Worm (Caenorhabditis elegans) whole organism, young adult: ENCODE data around the gene iars-1.

Source experiments
- B0019.2 ChIP-seq: fragments of 200-800 bp; sonication (Bioruptor generic); conservative IDR thresholded peaks from 2 replicates; pipeline ENCODE4 v1.3.6; 2022; ENCODE audit warnings: missing genetic modification reagents, missing genetic modification characterization, missing compliant biosample characterization
- B0035.1 ChIP-seq: sonication (generic microtip); optimal IDR thresholded peaks from 2 replicates; lab custom pipeline; 2016; ENCODE audit warnings: missing genetic modification characterization, mild to moderate bottlenecking, missing compliant biosample characterization, missing genotype, missing genetic modification reagents
- B0261.1 ChIP-seq: sonication (generic microtip); optimal IDR thresholded peaks from 2 replicates; lab custom pipeline; 2016; ENCODE audit warnings: mild to moderate bottlenecking, missing genetic modification characterization, moderate library complexity, missing compliant biosample characterization
- F10E7.11 ChIP-seq: sonication (generic microtip); optimal IDR thresholded peaks from 2 replicates; lab custom pipeline; 2017; ENCODE audit warnings: mild to moderate bottlenecking, missing genetic modification characterization, moderate library complexity, missing compliant biosample characterization
- F23B12.7 ChIP-seq: sonication (generic microtip); optimal IDR thresholded peaks from 2 replicates; lab custom pipeline; 2017; ENCODE audit warnings: missing genetic modification characterization, mild to moderate bottlenecking, missing compliant biosample characterization, antibody characterized with exemption, moderate library complexity; ENCODE audit not compliant: insufficient read depth
- F57A8.1 ChIP-seq: fragments of 200-800 bp; sonication (Bioruptor generic); optimal IDR thresholded peaks from 2 replicates; lab custom pipeline; 2018; ENCODE audit warnings: mild to moderate bottlenecking, missing genetic modification characterization, moderate library complexity, missing compliant biosample characterization
- F57C9.4 ChIP-seq: sonication (generic microtip); optimal IDR thresholded peaks from 2 replicates; lab custom pipeline; 2017; ENCODE audit warnings: mild to moderate bottlenecking, missing genetic modification characterization, missing compliant biosample characterization
- K12H6.12 ChIP-seq: fragments of 200-800 bp; sonication (Bioruptor generic); optimal IDR thresholded peaks from 2 replicates; lab custom pipeline; 2018; ENCODE audit warnings: mild to moderate bottlenecking, missing genetic modification characterization, missing compliant biosample characterization
- ama-1 ChIP-seq, 3 experiments: fragments of 150-350 bp in 1 of 3; sonication (generic microtip) in 2 of 3; optimal IDR thresholded peaks; 2 replicates each; lab custom pipeline; 2014 to 2018; ENCODE audit warnings: missing biosample characterization in 2 of 3, missing genetic modification characterization in 2 of 3, missing genetic modification reagents in 2 of 3
- atf-7 ChIP-seq: sonication (generic microtip); optimal IDR thresholded peaks from 2 replicates; lab custom pipeline; 2017; ENCODE audit warnings: mild to moderate bottlenecking, missing genetic modification characterization, missing compliant biosample characterization
- cebp-1 ChIP-seq, 2 experiments: fragments of 200-800 bp in 1 of 2; sonication (Bioruptor generic) in 1 of 2; sonication (generic microtip) in 1 of 2; IDR thresholded peaks in 1 of 2; optimal IDR thresholded peaks in 1 of 2; 2 replicates each; pipeline versions ENCODE4 v1.3.6 to Lab custom; 2017 to 2022; ENCODE audit warnings: missing compliant biosample characterization in 2 of 2, missing genetic modification characterization in 2 of 2, mild to moderate bottlenecking in 1 of 2, missing genetic modification reagents in 1 of 2, moderate library complexity in 1 of 2
- ceh-100 ChIP-seq: fragments of 200-800 bp; sonication (Bioruptor generic); IDR thresholded peaks from 2 replicates; pipeline ENCODE4 v1.3.6; 2022; ENCODE audit warnings: missing genetic modification reagents, missing genetic modification characterization, missing compliant biosample characterization
- ceh-27 ChIP-seq: fragments of 200-800 bp; sonication (Bioruptor generic); optimal IDR thresholded peaks from 2 replicates; lab custom pipeline; 2018; ENCODE audit warnings: mild to moderate bottlenecking, missing genetic modification characterization, moderate library complexity, missing compliant biosample characterization
- chd-7 ChIP-seq: sonication (generic microtip); optimal IDR thresholded peaks from 2 replicates; lab custom pipeline; 2016; ENCODE audit warnings: mild to moderate bottlenecking, missing genetic modification characterization, moderate library complexity, missing compliant biosample characterization
- die-1 ChIP-seq: sonication (generic microtip); optimal IDR thresholded peaks from 2 replicates; lab custom pipeline; 2016; ENCODE audit warnings: missing genotype, mild to moderate bottlenecking, missing genetic modification characterization, missing compliant biosample characterization
- dox-1 ChIP-seq: fragments of 200-800 bp; sonication (Bioruptor generic); IDR thresholded peaks from 2 replicates; pipeline ENCODE4 v1.3.6; 2022; ENCODE audit warnings: missing genetic modification reagents, missing genetic modification characterization, missing compliant biosample characterization
- egrh-3 ChIP-seq: fragments of 200-800 bp; sonication (Bioruptor generic); IDR thresholded peaks from 2 replicates; pipeline ENCODE4 v1.3.6; 2022; ENCODE audit warnings: missing genetic modification reagents, missing genetic modification characterization, missing compliant biosample characterization
- fkh-3 ChIP-seq: sonication (generic microtip); optimal IDR thresholded peaks from 2 replicates; lab custom pipeline; 2016; ENCODE audit warnings: mild to moderate bottlenecking, missing genetic modification characterization, missing compliant biosample characterization
- hmg-1.2 ChIP-seq: fragments of 200-800 bp; sonication (Bioruptor generic); IDR thresholded peaks from 2 replicates; pipeline ENCODE4 v1.3.6; 2022; ENCODE audit warnings: missing genetic modification reagents, missing genetic modification characterization, missing compliant biosample characterization
- let-607 ChIP-seq, 2 experiments: fragments of 200-800 bp in 1 of 2; sonication (Bioruptor generic) in 1 of 2; sonication (generic microtip) in 1 of 2; optimal IDR thresholded peaks; 2 replicates each; lab custom pipeline; 2016 to 2018; ENCODE audit warnings: mild to moderate bottlenecking in 2 of 2, missing compliant biosample characterization in 2 of 2, missing genetic modification characterization in 2 of 2, moderate library complexity in 2 of 2, missing genotype in 1 of 2
- lin-35 ChIP-seq, 3 experiments: fragments of 150-350 bp in 2 of 3; sonication (generic microtip) in 1 of 3; optimal IDR thresholded peaks; 2 replicates each; lab custom pipeline; 2014 to 2018; ENCODE audit warnings: missing biosample characterization in 3 of 3, missing genetic modification characterization in 3 of 3, missing genetic modification reagents in 3 of 3
- lin-40 ChIP-seq: sonication (generic microtip); optimal IDR thresholded peaks from 2 replicates; lab custom pipeline; 2016; ENCODE audit warnings: missing genetic modification characterization, mild to moderate bottlenecking, missing compliant biosample characterization, missing genotype, missing genetic modification reagents
- lin-54 ChIP-seq: fragments of 200-800 bp; sonication (Bioruptor generic); optimal IDR thresholded peaks from 2 replicates; lab custom pipeline; 2018; ENCODE audit warnings: mild to moderate bottlenecking, missing genetic modification characterization, missing compliant biosample characterization
- madf-8 ChIP-seq: fragments of 200-800 bp; sonication (Bioruptor generic); conservative IDR thresholded peaks from 2 replicates; pipeline ENCODE4 v1.3.6; 2022; ENCODE audit warnings: missing genetic modification reagents, missing genetic modification characterization, missing compliant biosample characterization
- nfya-2 ChIP-seq: fragments of 200-800 bp; sonication (Bioruptor generic); IDR thresholded peaks from 2 replicates; pipeline ENCODE4 v1.3.6; 2022; ENCODE audit warnings: missing genetic modification reagents, missing genetic modification characterization, missing compliant biosample characterization
- nhr-80 ChIP-seq: sonication (generic microtip); optimal IDR thresholded peaks from 2 replicates; lab custom pipeline; 2016; ENCODE audit warnings: missing genetic modification characterization, missing compliant biosample characterization
- rcor-1 ChIP-seq: fragments of 200-800 bp; sonication (Bioruptor generic); IDR thresholded peaks from 2 replicates; pipeline ENCODE4 v1.3.6; 2022; ENCODE audit warnings: missing genetic modification reagents, missing genetic modification characterization, missing compliant biosample characterization
- rpc-1 ChIP-seq, 2 experiments: fragments of 150-350 bp in 1 of 2; sonication (generic microtip) in 1 of 2; optimal IDR thresholded peaks; 2 replicates each; lab custom pipeline; 2014 to 2018; ENCODE audit warnings: missing biosample characterization in 1 of 2, missing genetic modification characterization in 1 of 2, missing genetic modification reagents in 1 of 2, missing genotype in 1 of 2
- snpc-4 ChIP-seq, 5 experiments: fragments of 150-350 bp in 1 of 5; sonication (generic microtip) in 4 of 5; optimal IDR thresholded peaks; 2 replicates each; lab custom pipeline; 2014 to 2018; ENCODE audit warnings: missing genetic modification characterization in 5 of 5, missing biosample characterization in 3 of 5, antibody characterized with exemption in 2 of 5, mild to moderate bottlenecking in 2 of 5, missing compliant biosample characterization in 2 of 5, missing genotype in 2 of 5, moderate library complexity in 2 of 5, missing genetic modification reagents in 1 of 5
- sptf-2 ChIP-seq: fragments of 200-800 bp; sonication (Bioruptor generic); optimal IDR thresholded peaks from 2 replicates; lab custom pipeline; 2018; ENCODE audit warnings: mild to moderate bottlenecking, missing genetic modification characterization, missing compliant biosample characterization
- tbp1 ChIP-seq: fragments of 200-800 bp; sonication (Bioruptor generic); optimal IDR thresholded peaks from 2 replicates; lab custom pipeline; 2018; ENCODE audit warnings: mild to moderate bottlenecking, missing genetic modification characterization, missing compliant biosample characterization
- unc-62 ChIP-seq: fragments of 150-350 bp; optimal IDR thresholded peaks from 2 replicates; lab custom pipeline; 2014; ENCODE audit warnings: missing biosample characterization, missing genetic modification reagents, missing genetic modification characterization
- zfh-2 ChIP-seq: fragments of 200-800 bp; sonication (Bioruptor generic); conservative IDR thresholded peaks from 2 replicates; pipeline ENCODE4 v1.3.6; 2022; ENCODE audit warnings: missing genetic modification reagents, missing genetic modification characterization, missing compliant biosample characterization
- zim-3 ChIP-seq: sonication (generic microtip); optimal IDR thresholded peaks from 2 replicates; lab custom pipeline; 2017; ENCODE audit warnings: mild to moderate bottlenecking, missing genetic modification characterization, moderate library complexity, missing compliant biosample characterization
- ztf-18 ChIP-seq: sonication (generic microtip); optimal IDR thresholded peaks from 2 replicates; lab custom pipeline; 2016; ENCODE audit warnings: missing genotype, mild to moderate bottlenecking, missing genetic modification characterization, missing compliant biosample characterization
- ztf-26 ChIP-seq: sonication (generic microtip); optimal IDR thresholded peaks from 2 replicates; lab custom pipeline; 2017; ENCODE audit warnings: missing genetic modification characterization, missing compliant biosample characterization
- ztf-28 ChIP-seq: fragments of 200-800 bp; sonication (Bioruptor generic); IDR thresholded peaks from 2 replicates; pipeline ENCODE4 v1.3.6; 2022; ENCODE audit warnings: missing genetic modification reagents, missing genetic modification characterization, missing compliant biosample characterization
- ztf-3 ChIP-seq: fragments of 200-800 bp; sonication (Bioruptor generic); optimal IDR thresholded peaks from 2 replicates; lab custom pipeline; 2018; ENCODE audit warnings: mild to moderate bottlenecking, missing genetic modification characterization, missing compliant biosample characterization

Gene iars-1

ce11 chrIV:10331882-10332281, 36.5 kb upstream of the iars-1 start (continued):
- TF ChIP-seq B0261.1 (no peak), ceh-100 (GFP tag; lab: Robert Waterston, UW) (no peak), F10E7.11 (no peak), lin-35 (GFP tag; optimal IDR thresholded peaks at IDR 0.05; lab: Kevin White, UChicago) (no peak)

ce11 chrIV:10337286-10337685, 31.1 kb upstream of the iars-1 start:
- no peak for TF ChIP-seq chd-7 (tag; lab: Kevin White, UChicago)
- TF ChIP-seq lin-54 (GFP tag; lab: Kevin White, UChicago) = no peak
- TF ChIP-seq ama-1 (optimal IDR thresholded peaks at IDR 0.05; lab: Kevin White, UChicago) = no peak
- no peak for TF ChIP-seq ama-1 (GFP tag; optimal IDR thresholded peaks at IDR 0.05; lab: Kevin White, UChicago)

DNA sequence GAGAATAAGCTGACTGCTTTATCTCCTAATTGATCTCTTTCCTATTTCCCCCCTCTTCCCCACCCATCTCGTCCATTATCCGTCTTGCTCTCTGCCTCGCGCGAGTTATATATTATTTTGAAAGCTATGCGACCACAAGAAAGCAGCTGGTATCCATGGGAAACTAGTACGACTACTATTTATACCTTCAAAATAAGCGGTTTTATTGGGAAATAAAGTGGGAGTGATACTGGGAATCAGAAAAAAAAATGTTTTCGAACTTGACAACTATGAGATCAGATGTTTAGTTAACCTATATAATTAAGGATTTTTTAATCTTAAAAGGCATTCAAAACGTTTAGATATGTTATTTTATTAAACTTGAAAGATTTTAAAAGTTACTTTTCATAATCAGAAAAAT, 28.7 kb upstream of the iars-1 start:
- no peak for TF ChIP-seq nhr-80 (tag; lab: Kevin White, UChicago)
- TF ChIP-seq F57C9.4 (tag; lab: Kevin White, UChicago) = no peak
- no peak for TF ChIP-seq atf-7
- TF ChIP-seq F57A8.1 (GFP tag; lab: Kevin White, UChicago) = no peak
- TF ChIP-seq fkh-3 = no peak
- TF ChIP-seq ztf-28 (GFP tag; lab: Robert Waterston, UW) = no peak
- TF ChIP-seq ztf-3 (GFP tag; lab: Kevin White, UChicago) = no peak
- no peak for TF ChIP-seq nfya-2 (GFP tag; lab: Robert Waterston, UW)
- TF ChIP-seq cebp-1 (GFP tag; IDR thresholded peaks at IDR 0.05; lab: Robert Waterston, UW) = no peak
- no peak for TF ChIP-seq cebp-1 (tag; optimal IDR thresholded peaks at IDR 0.05; lab: Kevin White, UChicago)
- no peak for TF ChIP-seq B0019.2

DNA sequence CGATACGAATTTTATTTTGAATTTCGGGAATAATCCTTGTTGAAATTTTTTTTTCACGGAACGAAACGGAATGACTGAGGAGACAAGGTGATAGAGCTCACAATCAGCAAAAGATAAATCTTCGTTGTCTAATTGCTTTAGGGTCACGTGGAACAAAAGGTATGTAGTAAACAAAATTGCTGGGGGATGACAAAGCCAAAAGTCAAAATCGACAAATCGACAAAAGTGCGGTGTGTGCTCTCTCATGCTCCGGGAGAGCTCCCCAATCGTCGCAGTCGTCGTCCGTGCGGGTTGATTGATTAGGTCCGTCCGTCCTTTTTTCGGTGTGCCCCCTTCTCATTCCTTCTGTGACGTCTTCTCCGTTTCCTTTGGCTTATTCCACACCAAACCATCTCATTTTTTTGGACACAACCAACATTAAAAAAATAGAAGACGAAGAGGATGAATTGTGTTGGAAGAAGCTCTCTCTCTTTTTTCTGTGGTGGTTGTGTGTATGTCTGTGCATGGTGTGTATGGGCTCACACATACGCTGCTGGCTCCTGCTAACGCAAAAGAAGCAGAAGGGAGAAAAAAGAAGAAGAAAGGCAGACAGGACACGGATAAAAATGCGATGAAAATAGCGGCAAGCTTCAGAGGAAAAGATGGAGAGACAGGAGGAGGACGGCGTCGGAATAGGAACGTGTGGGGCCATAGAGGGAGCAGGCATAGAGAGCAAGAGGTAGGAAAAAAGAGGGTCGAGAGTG, 26.6 kb upstream of the iars-1 start:
- TF ChIP-seq lin-35 (GFP tag; optimal IDR thresholded peaks at IDR 0.05; lab: Kevin White, UChicago) (peak in 1 of 3 experiments; percentile 43), ztf-26 (no peak), unc-62 (GFP tag; lab: Kevin White, UChicago) (no peak), die-1 (tag; lab: Kevin White, UChicago) (peak; percentile 3), egrh-3 (GFP tag; lab: Robert Waterston, UW) (0 out of 2 replicates have a peak, but pooled peaks have one; percentile 48), ztf-18 (tag; lab: Kevin White, UChicago) (peak; percentile 14), zfh-2 (GFP tag; lab: Robert Waterston, UW) (peak; percentile 76), ztf-28 (GFP tag; lab: Robert Waterston, UW) (no peak), zim-3 (tag; lab: Kevin White, UChicago) (no peak), madf-8 (GFP tag; lab: Robert Waterston, UW) (no peak), K12H6.12 (tag; lab: Kevin White, UChicago) (peak; percentile 36), B0035.1 (tag; lab: Kevin White, UChicago) (peak; percentile 20), snpc-4 (GFP tag; optimal IDR thresholded peaks at IDR 0.05; lab: Kevin White, UChicago) (no peak), snpc-4 (tag; optimal IDR thresholded peaks at IDR 0.05; lab: Kevin White, UChicago) (peak in 2 of 4 experiments; percentile 7 to 18), F23B12.7 (tag; lab: Kevin White, UChicago) (peak; percentile 19)

ce11 chrIV:10342361-10342706, 26.1 kb upstream of the iars-1 start:
- TF ChIP-seq rpc-1 (optimal IDR thresholded peaks at IDR 0.05; lab: Kevin White, UChicago) = no peak
- no peak for TF ChIP-seq rpc-1 (tag; optimal IDR thresholded peaks at IDR 0.05; lab: Kevin White, UChicago)
- TF ChIP-seq sptf-2 = no peak
- no peak for TF ChIP-seq cebp-1 (GFP tag; IDR thresholded peaks at IDR 0.05; lab: Robert Waterston, UW)
- peak; percentile 68 for TF ChIP-seq cebp-1 (tag; optimal IDR thresholded peaks at IDR 0.05; lab: Kevin White, UChicago)
- no peak for TF ChIP-seq rcor-1
- TF ChIP-seq ztf-28 (GFP tag; lab: Robert Waterston, UW) = no peak
- peak; percentile 29 for TF ChIP-seq ceh-27
- peak in 1 of 2 experiments; percentile 45 for TF ChIP-seq let-607 (tag; optimal IDR thresholded peaks at IDR 0.05; lab: Kevin White, UChicago)
- TF ChIP-seq atf-7 = peak; percentile 37
- peak; percentile 44 for TF ChIP-seq dox-1
- TF ChIP-seq nhr-80 (tag; lab: Kevin White, UChicago) = peak; percentile 92
- peak; percentile 34 for TF ChIP-seq tbp1
- no peak for TF ChIP-seq snpc-4 (GFP tag; optimal IDR thresholded peaks at IDR 0.05; lab: Kevin White, UChicago)
- TF ChIP-seq snpc-4 (tag; optimal IDR thresholded peaks at IDR 0.05; lab: Kevin White, UChicago) = peak in 1 of 4 experiments; percentile 40
- TF ChIP-seq hmg-1.2 (GFP tag; lab: Robert Waterston, UW) = peak; percentile 57; the same call in 1 of the 2 replicates
- TF ChIP-seq lin-40 (tag; lab: Kevin White, UChicago) = peak; percentile 25
